Fruit fly (Drosophila melanogaster): ENCODE measurements around the gene pdgy.

DNA sequence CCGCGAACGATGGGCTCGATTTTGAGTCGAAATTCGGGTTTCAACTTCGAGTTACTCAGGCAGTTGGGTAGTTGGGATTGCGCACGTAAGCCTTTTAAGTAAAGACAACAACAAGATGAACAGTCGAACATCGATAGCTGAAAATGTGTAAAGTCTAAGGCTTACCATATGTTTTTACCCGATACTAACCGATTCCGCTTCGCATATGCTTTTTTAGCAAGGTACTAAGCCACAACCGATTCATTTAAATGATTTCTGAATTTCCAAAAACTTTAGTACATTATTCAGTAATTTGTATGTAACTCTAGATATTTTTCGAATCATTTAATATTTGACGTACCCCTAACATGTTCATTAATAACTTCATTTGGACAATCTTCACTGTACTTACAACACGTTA is 55.7 kb downstream of the pdgy start:
- TF ChIP-seq usp (GFP tag; optimal IDR thresholded peaks at IDR 0.05): no peak
- TF ChIP-seq CG8478 (optimal IDR thresholded peaks at IDR 0.05): no peak
- TF ChIP-seq psq (optimal IDR thresholded peaks at IDR 0.05): no peak
- no peak for TF ChIP-seq pan (optimal IDR thresholded peaks at IDR 0.05)
- TF ChIP-seq Dll (optimal IDR thresholded peaks at IDR 0.05): no peak
